Fruit fly (Drosophila melanogaster): ENCODE measurements around the gene gammaCOP.

Gene gammaCOP

DNA sequence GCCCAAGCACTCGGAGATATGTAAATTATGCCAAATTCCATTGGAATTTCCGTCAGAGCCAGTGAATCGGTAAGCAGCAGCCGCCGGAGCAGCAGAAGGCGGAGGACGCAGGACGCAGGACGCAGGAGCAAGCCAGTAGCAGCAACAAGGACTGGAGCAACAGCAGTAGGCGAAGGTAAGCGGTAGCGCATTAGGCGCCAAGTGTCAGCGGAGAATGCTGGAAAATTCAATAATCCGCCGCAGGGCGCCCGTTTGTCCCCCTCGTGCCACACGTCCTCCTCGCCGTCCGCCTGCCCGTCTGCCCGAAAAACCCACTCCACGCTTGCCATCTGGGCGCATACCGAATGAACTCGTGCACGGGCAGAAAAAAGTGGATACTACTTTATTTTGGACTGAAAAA lies 50.7 kb downstream of the gammaCOP start:
- TF ChIP-seq pad (GFP tag; optimal IDR thresholded peaks at IDR 0.05) (no peak), CG7101 (tag; optimal IDR thresholded peaks at IDR 0.05) (no peak)

Data from whole organism, adult.